Worm (Caenorhabditis elegans) whole organism, young adult: ENCODE measurements around the gene pct-1.

Source experiments
- B0261.1 ChIP-seq: sonication (generic microtip); optimal IDR thresholded peaks from 2 replicates; lab custom pipeline; 2016; ENCODE audit warnings: mild to moderate bottlenecking, missing genetic modification characterization, moderate library complexity, missing compliant biosample characterization
- B0336.3 ChIP-seq: fragments of 200-800 bp; sonication (Bioruptor generic); IDR thresholded peaks from 2 replicates; pipeline ENCODE4 v1.3.6; 2022; ENCODE audit warnings: missing genetic modification characterization, missing compliant biosample characterization
- C17E4.6 ChIP-seq: fragments of 200-800 bp; sonication (Bioruptor generic); IDR thresholded peaks from 2 replicates; pipeline ENCODE4 v1.3.6; 2022; ENCODE audit warnings: missing genetic modification reagents, missing genetic modification characterization, missing compliant biosample characterization
- F23B12.7 ChIP-seq: sonication (generic microtip); optimal IDR thresholded peaks from 2 replicates; lab custom pipeline; 2017; ENCODE audit warnings: missing genetic modification characterization, mild to moderate bottlenecking, missing compliant biosample characterization, antibody characterized with exemption, moderate library complexity; ENCODE audit not compliant: insufficient read depth
- F33H1.4 ChIP-seq: fragments of 200-800 bp; sonication (Bioruptor generic); IDR thresholded peaks from 2 replicates; pipeline ENCODE4 v1.3.6; 2022; ENCODE audit warnings: missing genetic modification reagents, missing genetic modification characterization, missing compliant biosample characterization
- K11D2.4 ChIP-seq: fragments of 200-800 bp; sonication (Bioruptor generic); IDR thresholded peaks from 2 replicates; pipeline ENCODE4 v1.3.6; 2022; ENCODE audit warnings: missing genetic modification reagents, missing genetic modification characterization, missing compliant biosample characterization
- Y53G8AR.9 ChIP-seq: fragments of 200-800 bp; sonication (Bioruptor generic); conservative IDR thresholded peaks from 2 replicates; pipeline ENCODE4 v1.3.6; 2022; ENCODE audit warnings: missing genetic modification reagents, missing genetic modification characterization, missing compliant biosample characterization
- Y56A3A.18 ChIP-seq: fragments of 200-800 bp; sonication (Bioruptor generic); IDR thresholded peaks from 2 replicates; pipeline ENCODE4 v1.3.6; 2022; ENCODE audit warnings: missing genetic modification reagents, missing genetic modification characterization, missing compliant biosample characterization
- Y67H2A.10 ChIP-seq: fragments of 200-800 bp; sonication (Bioruptor generic); conservative IDR thresholded peaks from 2 replicates; pipeline ENCODE4 v1.3.6; 2022; ENCODE audit warnings: missing genetic modification reagents, missing genetic modification characterization, missing compliant biosample characterization
- ZK185.1 ChIP-seq: sonication (generic microtip); optimal IDR thresholded peaks from 2 replicates; lab custom pipeline; 2016; ENCODE audit warnings: mild to moderate bottlenecking, missing genetic modification characterization, missing compliant biosample characterization; ENCODE audit not compliant: poor library complexity, severe bottlenecking
- ama-1 ChIP-seq, 3 experiments: fragments of 150-350 bp in 1 of 3; sonication (generic microtip) in 2 of 3; optimal IDR thresholded peaks; 2 replicates each; lab custom pipeline; 2014 to 2018; ENCODE audit warnings: missing biosample characterization in 2 of 3, missing genetic modification characterization in 2 of 3, missing genetic modification reagents in 2 of 3
- attf-3 ChIP-seq: fragments of 200-800 bp; sonication (Bioruptor generic); conservative IDR thresholded peaks from 2 replicates; pipeline ENCODE4 v1.3.6; 2022; ENCODE audit warnings: missing genetic modification reagents, missing genetic modification characterization, missing compliant biosample characterization
- bed-1 ChIP-seq: fragments of 200-800 bp; sonication (Bioruptor generic); IDR thresholded peaks from 2 replicates; pipeline ENCODE4 v1.3.6; 2022; ENCODE audit warnings: missing genetic modification reagents, missing genetic modification characterization, missing compliant biosample characterization
- bed-2 ChIP-seq: fragments of 200-800 bp; sonication (Bioruptor generic); IDR thresholded peaks from 2 replicates; pipeline ENCODE4 v1.3.6; 2022; ENCODE audit warnings: missing genetic modification reagents, missing genetic modification characterization, missing compliant biosample characterization
- ceh-100 ChIP-seq: fragments of 200-800 bp; sonication (Bioruptor generic); IDR thresholded peaks from 2 replicates; pipeline ENCODE4 v1.3.6; 2022; ENCODE audit warnings: missing genetic modification reagents, missing genetic modification characterization, missing compliant biosample characterization
- ceh-27 ChIP-seq: fragments of 200-800 bp; sonication (Bioruptor generic); optimal IDR thresholded peaks from 2 replicates; lab custom pipeline; 2018; ENCODE audit warnings: mild to moderate bottlenecking, missing genetic modification characterization, moderate library complexity, missing compliant biosample characterization
- ceh-91 ChIP-seq: fragments of 200-800 bp; sonication (Bioruptor generic); IDR thresholded peaks from 2 replicates; pipeline ENCODE4 v1.3.6; 2022; ENCODE audit warnings: missing genetic modification reagents, missing genetic modification characterization, missing compliant biosample characterization
- dpl-1 ChIP-seq: fragments of 150-350 bp; optimal IDR thresholded peaks from 2 replicates; lab custom pipeline; 2014; ENCODE audit warnings: missing biosample characterization, missing genetic modification reagents, missing genetic modification characterization
- ekl-4 ChIP-seq: fragments of 200-800 bp; sonication (Bioruptor generic); IDR thresholded peaks from 2 replicates; pipeline ENCODE4 v1.3.6; 2022; ENCODE audit warnings: missing genetic modification reagents, missing genetic modification characterization, missing compliant biosample characterization
- gei-17 ChIP-seq: fragments of 200-800 bp; sonication (Bioruptor generic); optimal IDR thresholded peaks from 2 replicates; lab custom pipeline; 2018; ENCODE audit warnings: mild to moderate bottlenecking, missing genetic modification characterization, missing compliant biosample characterization
- him-1 ChIP-seq: sonication (generic microtip); optimal IDR thresholded peaks from 2 replicates; lab custom pipeline; 2016; ENCODE audit warnings: missing genotype, missing genetic modification reagents, missing genetic modification characterization, missing compliant biosample characterization
- hlh-12 ChIP-seq: sonication (generic microtip); optimal IDR thresholded peaks from 2 replicates; lab custom pipeline; 2016; ENCODE audit warnings: missing genetic modification characterization, missing compliant biosample characterization
- hlh-26 ChIP-seq: fragments of 200-800 bp; sonication (Bioruptor generic); conservative IDR thresholded peaks from 2 replicates; pipeline ENCODE4 v1.3.6; 2022; ENCODE audit warnings: missing genetic modification reagents, missing genetic modification characterization, missing compliant biosample characterization
- hmg-20 ChIP-seq: fragments of 200-800 bp; sonication (Bioruptor generic); IDR thresholded peaks from 2 replicates; pipeline ENCODE4 v1.3.6; 2022; ENCODE audit warnings: missing genetic modification reagents, missing genetic modification characterization, missing compliant biosample characterization
- hrde-1 ChIP-seq: sonication (generic microtip); optimal IDR thresholded peaks from 2 replicates; lab custom pipeline; 2016; ENCODE audit warnings: missing genetic modification characterization, mild to moderate bottlenecking, missing compliant biosample characterization, moderate library complexity, missing genotype, missing genetic modification reagents, borderline replicate concordance
- hsf-1 ChIP-seq: fragments of 200-800 bp; sonication (Bioruptor generic); IDR thresholded peaks from 2 replicates; pipeline ENCODE4 v1.3.6; 2022; ENCODE audit warnings: missing genetic modification reagents, missing genetic modification characterization, missing compliant biosample characterization
- let-526 ChIP-seq: fragments of 200-800 bp; sonication (Bioruptor generic); IDR thresholded peaks from 2 replicates; pipeline ENCODE4 v1.3.6; 2022; ENCODE audit warnings: missing genetic modification reagents, missing genetic modification characterization, missing compliant biosample characterization
- lin-40 ChIP-seq: sonication (generic microtip); optimal IDR thresholded peaks from 2 replicates; lab custom pipeline; 2016; ENCODE audit warnings: missing genetic modification characterization, mild to moderate bottlenecking, missing compliant biosample characterization, missing genotype, missing genetic modification reagents
- lin-54 ChIP-seq: fragments of 200-800 bp; sonication (Bioruptor generic); optimal IDR thresholded peaks from 2 replicates; lab custom pipeline; 2018; ENCODE audit warnings: mild to moderate bottlenecking, missing genetic modification characterization, missing compliant biosample characterization
- lsl-1 ChIP-seq: fragments of 200-800 bp; sonication (Bioruptor generic); optimal IDR thresholded peaks from 2 replicates; lab custom pipeline; 2018; ENCODE audit warnings: mild to moderate bottlenecking, missing genetic modification characterization, moderate library complexity, missing compliant biosample characterization
- madf-10 ChIP-seq: sonication (generic microtip); optimal IDR thresholded peaks from 2 replicates; lab custom pipeline; 2016; ENCODE audit warnings: mild to moderate bottlenecking, missing genetic modification characterization, missing compliant biosample characterization
- mel-28 ChIP-seq: sonication (generic microtip); optimal IDR thresholded peaks from 2 replicates; lab custom pipeline; 2016; ENCODE audit warnings: borderline replicate concordance, mild to moderate bottlenecking, missing genetic modification characterization, missing compliant biosample characterization
- mes-4 ChIP-seq: sonication (generic microtip); optimal IDR thresholded peaks from 2 replicates; lab custom pipeline; 2016; ENCODE audit warnings: missing genotype, missing genetic modification characterization, missing compliant biosample characterization
- nfya-1 ChIP-seq: sonication (generic microtip); optimal IDR thresholded peaks from 2 replicates; lab custom pipeline; 2017; ENCODE audit warnings: antibody characterized with exemption, missing compliant biosample characterization, missing genetic modification characterization, borderline replicate concordance; ENCODE audit not compliant: insufficient read depth
- nhr-179 ChIP-seq: sonication (generic microtip); optimal IDR thresholded peaks from 2 replicates; lab custom pipeline; 2016; ENCODE audit warnings: mild to moderate bottlenecking, missing genetic modification characterization, missing compliant biosample characterization
- nhr-80 ChIP-seq: sonication (generic microtip); optimal IDR thresholded peaks from 2 replicates; lab custom pipeline; 2016; ENCODE audit warnings: missing genetic modification characterization, missing compliant biosample characterization
- nhr-90 ChIP-seq: sonication (generic microtip); optimal IDR thresholded peaks from 2 replicates; lab custom pipeline; 2016; ENCODE audit warnings: missing genotype, mild to moderate bottlenecking, missing genetic modification characterization, missing compliant biosample characterization
- pbrm-1 ChIP-seq: fragments of 200-800 bp; sonication (Bioruptor generic); IDR thresholded peaks from 2 replicates; pipeline ENCODE4 v1.3.6; 2022; ENCODE audit warnings: missing genetic modification reagents, missing genetic modification characterization, missing compliant biosample characterization
- rcor-1 ChIP-seq: fragments of 200-800 bp; sonication (Bioruptor generic); IDR thresholded peaks from 2 replicates; pipeline ENCODE4 v1.3.6; 2022; ENCODE audit warnings: missing genetic modification reagents, missing genetic modification characterization, missing compliant biosample characterization
- repo-1 ChIP-seq: sonication (generic microtip); optimal IDR thresholded peaks from 2 replicates; lab custom pipeline; 2017; ENCODE audit warnings: mild to moderate bottlenecking, missing genetic modification characterization, missing compliant biosample characterization
- snpc-1.1 ChIP-seq: sonication (generic microtip); optimal IDR thresholded peaks from 2 replicates; lab custom pipeline; 2017; ENCODE audit warnings: missing genetic modification characterization, mild to moderate bottlenecking, missing compliant biosample characterization, antibody characterized with exemption, moderate library complexity, missing genotype, missing genetic modification reagents; ENCODE audit not compliant: insufficient read depth
- somi-1 ChIP-seq: fragments of 200-800 bp; sonication (Bioruptor generic); optimal IDR thresholded peaks from 2 replicates; lab custom pipeline; 2018; ENCODE audit warnings: mild to moderate bottlenecking, missing genetic modification characterization, missing compliant biosample characterization
- tbx-9 ChIP-seq: sonication (generic microtip); optimal IDR thresholded peaks from 2 replicates; lab custom pipeline; 2016; ENCODE audit warnings: borderline replicate concordance, missing genetic modification characterization, inconsistent platforms, missing compliant biosample characterization
- tlf-1 ChIP-seq: fragments of 200-800 bp; sonication (Bioruptor generic); optimal IDR thresholded peaks from 2 replicates; lab custom pipeline; 2018; ENCODE audit warnings: mild to moderate bottlenecking, missing genetic modification characterization, missing compliant biosample characterization
- unc-130 ChIP-seq: sonication (generic microtip); optimal IDR thresholded peaks from 2 replicates; lab custom pipeline; 2016; ENCODE audit warnings: missing genetic modification reagents, missing genetic modification characterization, missing compliant biosample characterization
- ztf-25 ChIP-seq: fragments of 200-800 bp; sonication (Bioruptor generic); IDR thresholded peaks from 2 replicates; pipeline ENCODE4 v1.3.6; 2022; ENCODE audit warnings: missing genetic modification reagents, missing genetic modification characterization, missing compliant biosample characterization
- ztf-3 ChIP-seq: fragments of 200-800 bp; sonication (Bioruptor generic); optimal IDR thresholded peaks from 2 replicates; lab custom pipeline; 2018; ENCODE audit warnings: mild to moderate bottlenecking, missing genetic modification characterization, missing compliant biosample characterization

The pct-1 gene

ce11 chrIV:8154966-8155365 lies 21.3 kb upstream of the pct-1 start:
- TF ChIP-seq nhr-90 (tag; lab: Kevin White, UChicago) (peak; percentile 20), B0336.3 (no peak)

- TF ChIP-seq K11D2.4, result no peak
- no peak for TF ChIP-seq B0261.1
- no peak for TF ChIP-seq nhr-90 (tag; lab: Kevin White, UChicago)
- TF ChIP-seq hlh-26, result no peak
- no peak for TF ChIP-seq ztf-25 (GFP tag; lab: Robert Waterston, UW)
- no peak for TF ChIP-seq F33H1.4
- TF ChIP-seq Y67H2A.10 (GFP tag; lab: Robert Waterston, UW), result no peak
- no peak for TF ChIP-seq bed-2 (GFP tag; lab: Robert Waterston, UW)
- TF ChIP-seq unc-130 (GFP tag; lab: Kevin White, UChicago), result no peak
- no peak for TF ChIP-seq gei-17 (GFP tag; lab: Kevin White, UChicago)
- no peak for TF ChIP-seq let-526 (GFP tag; lab: Robert Waterston, UW)
- no peak for TF ChIP-seq hsf-1 (GFP tag; lab: Robert Waterston, UW)
- TF ChIP-seq Y53G8AR.9 (GFP tag; lab: Robert Waterston, UW), result no peak
- TF ChIP-seq C17E4.6 (GFP tag; lab: Robert Waterston, UW), result no peak
- no peak for TF ChIP-seq lin-54
- TF ChIP-seq dpl-1 (GFP tag; lab: Kevin White, UChicago), result no peak
- no peak for TF ChIP-seq F23B12.7 (tag; lab: Kevin White, UChicago)
- no peak for TF ChIP-seq hrde-1 (tag; lab: Kevin White, UChicago)
- TF ChIP-seq attf-3 (GFP tag; lab: Robert Waterston, UW), result no peak
- no peak for TF ChIP-seq nhr-179 (tag; lab: Kevin White, UChicago)
Observed at ce11 chrIV:8157161-8157560, 19.1 kb upstream of the pct-1 start, which contains the start of gene B0218.5. Gene B0218.5, minus strand, starts transcription at chrIV:8157261.

ce11 chrIV:8159087-8159486 lies 17.2 kb upstream of the pct-1 start, which contains the start of gene faah-1:
Gene faah-1, plus strand, starts transcription at chrIV:8159387.
- TF ChIP-seq rcor-1 (GFP tag; lab: Robert Waterston, UW), result no peak
- TF ChIP-seq hmg-20, result no peak
- TF ChIP-seq nfya-1, result no peak
- no peak for TF ChIP-seq hlh-12 (tag; lab: Kevin White, UChicago)
- TF ChIP-seq somi-1, result no peak
- no peak for TF ChIP-seq him-1 (tag; lab: Kevin White, UChicago)
- no peak for TF ChIP-seq ceh-100
- TF ChIP-seq lin-54, result no peak
- TF ChIP-seq mel-28 (tag; lab: Kevin White, UChicago), result no peak
- TF ChIP-seq bed-1, result no peak
- TF ChIP-seq Y56A3A.18 (GFP tag; lab: Robert Waterston, UW), result no peak
- TF ChIP-seq tbx-9, result no peak
- no peak for TF ChIP-seq lsl-1 (GFP tag; lab: Kevin White, UChicago)
- no peak for TF ChIP-seq repo-1
- TF ChIP-seq tlf-1, result no peak
- TF ChIP-seq lin-40, result no peak
- TF ChIP-seq, all 124 proteins: peak for 0

ce11 chrIV:8159995-8160394 lies 16.3 kb upstream of the pct-1 start:
- TF ChIP-seq ZK185.1 (tag; lab: Kevin White, UChicago) (no peak), ztf-3 (GFP tag; lab: Kevin White, UChicago) (no peak), ama-1 (optimal IDR thresholded peaks at IDR 0.05; lab: Kevin White, UChicago) (no peak), ama-1 (GFP tag; optimal IDR thresholded peaks at IDR 0.05; lab: Kevin White, UChicago) (no peak), ceh-27 (GFP tag; lab: Kevin White, UChicago) (no peak), madf-10 (tag; lab: Kevin White, UChicago) (no peak), ekl-4 (GFP tag; lab: Robert Waterston, UW) (no peak), mes-4 (tag; lab: Kevin White, UChicago) (no peak), snpc-1.1 (tag; lab: Kevin White, UChicago) (no peak), pbrm-1 (GFP tag; lab: Robert Waterston, UW) (no peak), F23B12.7 (tag; lab: Kevin White, UChicago) (no peak), nhr-80 (tag; lab: Kevin White, UChicago) (no peak), ceh-91 (no peak)
